Worm (Caenorhabditis elegans): Measurements from ENCODE around the gene osm-5.

The osm-5 gene

DNA sequence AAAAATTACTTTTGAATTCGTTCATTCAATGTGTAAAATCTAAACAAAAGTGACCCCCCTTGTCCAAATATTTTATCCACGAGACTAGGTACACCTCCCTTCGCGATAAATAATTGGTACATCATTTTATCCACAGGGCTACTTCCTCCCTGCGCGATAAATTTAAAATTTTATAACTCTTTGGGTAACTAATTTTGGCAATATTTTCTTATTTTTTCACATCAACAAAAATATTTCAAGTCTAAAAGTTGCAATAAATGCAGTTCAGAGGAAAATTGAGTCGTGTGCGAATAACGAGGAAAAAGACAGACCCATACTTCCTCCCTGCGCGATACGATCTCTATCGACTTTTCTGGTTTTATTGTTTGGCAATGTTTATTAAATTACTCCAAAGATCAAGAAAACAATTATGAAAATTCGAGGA lies 12.9 kb downstream of the osm-5 start (continued):
- peak; percentile 93 for TF ChIP-seq mef-2 (tag; optimal IDR thresholded peaks at IDR 0.05)
- peak; percentile 99 for TF ChIP-seq nhr-90 (tag; optimal IDR thresholded peaks at IDR 0.05; ENCODE audit: poor library complexity)

DNA sequence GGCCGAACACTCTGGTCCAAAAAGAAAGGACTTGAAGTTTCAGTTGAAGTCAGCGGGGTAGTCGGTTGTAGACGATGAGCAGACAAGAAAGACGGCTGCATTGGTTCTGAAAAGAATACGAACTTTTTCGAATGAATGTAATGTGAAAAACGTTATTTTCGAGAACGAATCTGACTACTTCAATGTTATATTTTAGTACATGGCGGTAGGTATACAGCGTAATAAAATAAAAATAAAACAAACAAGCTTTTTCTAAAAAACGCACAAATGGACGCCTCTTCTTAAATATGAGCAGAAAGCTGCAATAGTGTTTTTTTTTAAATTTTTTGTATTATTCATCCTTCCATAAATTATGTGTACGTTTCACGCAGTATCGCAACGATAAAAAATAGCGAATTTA lies 15.6 kb downstream of the osm-5 start, which contains the start of gene Y41G9A.17:
TSS of gene Y41G9A.17 (minus strand) at position 101 of the 400 bp plus-strand sequence.
- no peak for TF ChIP-seq vab-15 (tag; optimal IDR thresholded peaks at IDR 0.05)
- TF ChIP-seq lin-39 (tag; optimal IDR thresholded peaks at IDR 0.05), result no peak
- no peak for TF ChIP-seq nhr-19 (GFP tag; conservative IDR thresholded peaks at IDR 0.05)
- no peak for TF ChIP-seq swsn-7 (tag; optimal IDR thresholded peaks at IDR 0.05)
- TF ChIP-seq dsc-1 (tag; optimal IDR thresholded peaks at IDR 0.05), result no peak
- TF ChIP-seq egl-13 (tag; optimal IDR thresholded peaks at IDR 0.05), result no peak
- TF ChIP-seq pag-3 (tag; optimal IDR thresholded peaks at IDR 0.05; ENCODE audit: borderline replicate concordance, insufficient read depth), result no peak
- no peak for TF ChIP-seq zag-1 (tag; optimal IDR thresholded peaks at IDR 0.05)
- TF ChIP-seq nhr-47 (tag; optimal IDR thresholded peaks at IDR 0.05), result no peak

DNA sequence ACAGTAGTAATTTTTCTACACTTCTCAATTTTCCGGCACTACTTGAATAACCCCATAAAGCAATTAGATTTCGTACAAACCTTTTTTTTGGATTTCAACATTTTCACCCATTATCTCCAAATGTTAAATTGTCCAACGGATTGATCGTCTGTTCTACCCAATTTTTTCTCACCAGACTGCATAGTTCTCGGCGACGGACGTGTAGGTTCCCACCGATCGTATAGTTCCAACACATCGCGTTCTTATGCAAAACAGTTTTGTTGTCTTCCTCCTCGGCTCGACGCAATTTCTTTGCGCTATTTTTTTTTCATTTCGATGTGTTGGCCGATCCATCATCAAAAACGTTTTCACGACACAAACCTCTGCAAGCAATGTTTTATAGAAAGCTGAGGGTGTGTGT lies 19.6 kb downstream of the osm-5 start, which contains the start of gene Y41G9A.6:
TSS of gene Y41G9A.6 (minus strand) at position 101 of the 400 bp plus-strand sequence.
- TF ChIP-seq rnt-1 (tag; optimal IDR thresholded peaks at IDR 0.05) (no peak), C16A3.4 (tag; optimal IDR thresholded peaks at IDR 0.05) (no peak), jun-1 (tag; optimal IDR thresholded peaks at IDR 0.05) (no peak), ztf-11 (tag; optimal IDR thresholded peaks at IDR 0.05) (no peak), lir-3 (tag; optimal IDR thresholded peaks at IDR 0.05; ENCODE audit: poor library complexity) (no peak), egl-27 (tag; optimal IDR thresholded peaks at IDR 0.05) (no peak), hpl-2 (GFP tag; optimal IDR thresholded peaks at IDR 0.05) (no peak), C34B4.2 (tag; optimal IDR thresholded peaks at IDR 0.05) (no peak), ceh-88 (GFP tag; IDR thresholded peaks at IDR 0.05) (no peak), lsy-2 (tag; optimal IDR thresholded peaks at IDR 0.05) (no peak), alr-1 (tag; optimal IDR thresholded peaks at IDR 0.05; ENCODE audit: borderline replicate concordance) (no peak), nhr-20 (tag; optimal IDR thresholded peaks at IDR 0.05) (no peak)

DNA sequence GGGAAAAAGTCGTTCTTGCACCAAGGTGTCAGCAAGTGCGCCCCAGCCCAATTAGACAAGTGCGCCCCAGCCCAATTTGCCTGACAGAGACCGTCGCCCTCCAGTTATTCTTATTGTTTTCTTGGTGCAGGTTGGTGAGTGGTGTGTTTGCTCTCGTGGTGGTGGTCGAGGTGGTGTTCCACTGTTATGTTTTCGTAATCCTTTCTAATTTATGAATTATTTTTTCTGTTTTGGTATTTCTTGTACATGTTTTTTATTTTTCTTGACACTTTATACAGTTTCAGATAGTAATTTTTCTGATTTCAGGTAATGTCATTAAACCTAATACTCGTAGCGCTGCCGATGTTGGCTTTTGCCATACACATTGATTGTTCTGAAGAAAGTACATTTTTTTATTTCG lies 25.1 kb downstream of the osm-5 start, which contains the start of gene Y48D7A.1:
TSS of gene Y48D7A.1 (plus strand) at position 301 of the 400 bp plus-strand sequence.
- TF ChIP-seq ztf-4 (tag; optimal IDR thresholded peaks at IDR 0.05) (no peak), zag-1 (tag; optimal IDR thresholded peaks at IDR 0.05) (no peak), egl-27 (tag; optimal IDR thresholded peaks at IDR 0.05) (no peak), lir-3 (tag; optimal IDR thresholded peaks at IDR 0.05; ENCODE audit: poor library complexity) (no peak), sup-37 (GFP tag; optimal IDR thresholded peaks at IDR 0.05) (no peak), lin-35 (GFP tag; optimal IDR thresholded peaks at IDR 0.05) (no peak), nhr-85 (tag) (no peak), aly-2 (tag; optimal IDR thresholded peaks at IDR 0.05) (no peak), elt-2 (tag; optimal IDR thresholded peaks at IDR 0.05) (no peak), efl-1 (optimal IDR thresholded peaks at IDR 0.05) (no peak), efl-1 (GFP tag; optimal IDR thresholded peaks at IDR 0.05 in 1 of 2) (no peak), mdl-1 (tag; optimal IDR thresholded peaks at IDR 0.05) (no peak), F16B12.6 (tag; optimal IDR thresholded peaks at IDR 0.05) (no peak), hlh-17 (GFP tag; optimal IDR thresholded peaks at IDR 0.05; ENCODE audit: borderline replicate concordance) (no peak), tlp-1 (tag; optimal IDR thresholded peaks at IDR 0.05) (no peak), mef-2 (tag; optimal IDR thresholded peaks at IDR 0.05) (no peak), sptf-1 (tag; optimal IDR thresholded peaks at IDR 0.05) (no peak), ets-5 (GFP tag; IDR thresholded peaks at IDR 0.05) (no peak), blmp-1 (tag; optimal IDR thresholded peaks at IDR 0.05) (no peak), fkh-4 (tag; optimal IDR thresholded peaks at IDR 0.05; ENCODE audit: borderline replicate concordance) (no peak), fos-1 (tag; optimal IDR thresholded peaks at IDR 0.05) (no peak)

All from whole organism, L1 larva.